Worm (Caenorhabditis elegans): ENCODE data around the gene twk-4.
A peak's percentile ranks its signal among the peaks of the same experiment; 100 is the strongest.

ce11 chrII:9178811-9179210 lies 15.3 kb downstream of the twk-4 start:
- TF ChIP-seq ref-1 (GFP tag; conservative IDR thresholded peaks at IDR 0.05), result no peak
- TF ChIP-seq ztf-23 (GFP tag; IDR thresholded peaks at IDR 0.05), result no peak
- no peak for TF ChIP-seq T22C8.4 (GFP tag; IDR thresholded peaks at IDR 0.05)
- no peak for TF ChIP-seq ztf-29 (GFP tag; IDR thresholded peaks at IDR 0.05)
- TF ChIP-seq klf-2 (GFP tag; conservative IDR thresholded peaks at IDR 0.05), result no peak
- peak; percentile 61; the same call in 1 of the 2 replicates for TF ChIP-seq tab-1 (GFP tag; IDR thresholded peaks at IDR 0.05)
- TF ChIP-seq flt-1 (GFP tag; IDR thresholded peaks at IDR 0.05), result no peak
- TF ChIP-seq med-1 (GFP tag; optimal IDR thresholded peaks at IDR 0.05; ENCODE audit: insufficient read depth), result no peak
